Worm (Caenorhabditis elegans) whole organism, early embryonic: ENCODE data around the gene F11D5.6.

Source experiments
- B0310.2 ChIP-seq: sonication (generic microtip); optimal IDR thresholded peaks from 2 replicates; lab custom pipeline; 2016; ENCODE audit warnings: mild to moderate bottlenecking, missing genetic modification characterization, missing compliant biosample characterization
- F13C5.2 ChIP-seq: sonication (generic microtip); optimal IDR thresholded peaks from 2 replicates; lab custom pipeline; 2017; ENCODE audit warnings: mild to moderate bottlenecking, missing genetic modification characterization, inconsistent platforms, missing compliant biosample characterization
- aly-1 ChIP-seq: sonication (generic microtip); optimal IDR thresholded peaks from 2 replicates; lab custom pipeline; 2016; ENCODE audit warnings: missing genetic modification characterization, missing compliant biosample characterization
- ama-1 ChIP-seq: fragments of 150-350 bp; optimal IDR thresholded peaks from 2 replicates; lab custom pipeline; 2014
- ceh-13 ChIP-seq: fragments of 200-800 bp; sonication (Bioruptor generic); optimal IDR thresholded peaks from 2 replicates; lab custom pipeline; 2018; ENCODE audit warnings: mild to moderate bottlenecking, missing genetic modification characterization, missing compliant biosample characterization
- ceh-36 ChIP-seq: sonication (generic microtip); optimal IDR thresholded peaks from 2 replicates; lab custom pipeline; 2016; ENCODE audit warnings: missing genetic modification characterization, inconsistent platforms, missing compliant biosample characterization
- ets-7 ChIP-seq: sonication (generic microtip); optimal IDR thresholded peaks from 2 replicates; lab custom pipeline; 2016; ENCODE audit warnings: missing genotype, missing genetic modification characterization, missing compliant biosample characterization
- flt-1 ChIP-seq: fragments of 200-800 bp; sonication (Bioruptor generic); IDR thresholded peaks from 2 replicates; pipeline ENCODE4 v1.3.6; 2022; ENCODE audit warnings: missing genetic modification characterization, missing compliant biosample characterization
- hmbx-1 ChIP-seq: sonication (generic microtip); optimal IDR thresholded peaks from 2 replicates; lab custom pipeline; 2016; ENCODE audit warnings: mild to moderate bottlenecking, missing genetic modification characterization, missing compliant biosample characterization
- hmg-4 ChIP-seq: fragments of 200-800 bp; sonication (Bioruptor generic); optimal IDR thresholded peaks from 2 replicates; lab custom pipeline; 2018; ENCODE audit warnings: mild to moderate bottlenecking, missing genetic modification characterization, missing compliant biosample characterization
- hnd-1 ChIP-seq: sonication (generic microtip); optimal IDR thresholded peaks from 2 replicates; lab custom pipeline; 2016; ENCODE audit warnings: missing genetic modification characterization, missing compliant biosample characterization
- pes-1 ChIP-seq: fragments of 200-800 bp; sonication (Bioruptor generic); IDR thresholded peaks from 2 replicates; pipeline ENCODE4 v1.3.6; 2022; ENCODE audit warnings: missing genetic modification reagents, missing genetic modification characterization, missing compliant biosample characterization
- scrt-1 ChIP-seq: fragments of 200-800 bp; sonication (Bioruptor generic); IDR thresholded peaks from 2 replicates; pipeline ENCODE4 v1.3.6; 2022; ENCODE audit warnings: missing genetic modification characterization, missing compliant biosample characterization
- sea-1 ChIP-seq: fragments of 200-800 bp; sonication (Bioruptor generic); conservative IDR thresholded peaks from 2 replicates; pipeline ENCODE4 v1.3.6; 2022; ENCODE audit warnings: missing genetic modification characterization, missing compliant biosample characterization
- tbx-11 ChIP-seq: fragments of 200-800 bp; sonication (Bioruptor generic); IDR thresholded peaks from 2 replicates; pipeline ENCODE4 v1.3.6; 2022; ENCODE audit warnings: missing genetic modification characterization, missing compliant biosample characterization
- tbx-37 ChIP-seq: fragments of 200-800 bp; sonication (Bioruptor generic); conservative IDR thresholded peaks from 2 replicates; pipeline ENCODE4 v1.3.6; 2022; ENCODE audit warnings: missing genetic modification reagents, missing genetic modification characterization, missing compliant biosample characterization
- tra-4 ChIP-seq: sonication (generic microtip); optimal IDR thresholded peaks from 2 replicates; lab custom pipeline; 2017; ENCODE audit warnings: missing genetic modification characterization, missing compliant biosample characterization

The F11D5.6 gene

DNA sequence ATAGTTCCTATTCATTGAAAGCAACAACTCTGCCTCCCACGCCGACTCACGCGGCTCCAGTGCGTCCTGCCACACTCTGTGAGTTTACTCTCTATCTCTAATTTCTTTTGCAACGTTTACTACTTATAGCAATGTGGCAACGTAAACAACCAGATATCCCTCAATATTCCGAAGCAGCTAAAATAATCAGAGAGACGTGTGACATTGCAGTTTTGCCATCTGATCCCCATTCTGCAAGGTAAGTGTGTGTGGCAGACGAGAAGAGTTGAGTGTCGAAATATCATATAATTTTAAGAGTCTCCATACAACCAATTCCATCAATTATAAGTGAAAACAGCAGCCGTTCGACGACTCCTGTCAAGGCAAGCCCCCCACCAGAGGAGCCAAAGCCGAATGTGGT, 13.8 kb upstream of the F11D5.6 start:
- no peak for TF ChIP-seq hmg-4 (GFP tag; lab: Kevin White, UChicago)
- TF ChIP-seq flt-1 (GFP tag; lab: Robert Waterston, UW): no peak
- TF ChIP-seq sea-1 (GFP tag; lab: Robert Waterston, UW): no peak
- TF ChIP-seq tbx-37: no peak
- TF ChIP-seq hmbx-1: no peak
- no peak for TF ChIP-seq hnd-1 (tag; lab: Kevin White, UChicago)
- TF ChIP-seq B0310.2 (tag; lab: Kevin White, UChicago): no peak
- no peak for TF ChIP-seq F13C5.2 (tag; lab: Kevin White, UChicago)
- no peak for TF ChIP-seq ets-7 (tag; lab: Kevin White, UChicago)
- no peak for TF ChIP-seq tra-4 (tag; lab: Kevin White, UChicago)

DNA sequence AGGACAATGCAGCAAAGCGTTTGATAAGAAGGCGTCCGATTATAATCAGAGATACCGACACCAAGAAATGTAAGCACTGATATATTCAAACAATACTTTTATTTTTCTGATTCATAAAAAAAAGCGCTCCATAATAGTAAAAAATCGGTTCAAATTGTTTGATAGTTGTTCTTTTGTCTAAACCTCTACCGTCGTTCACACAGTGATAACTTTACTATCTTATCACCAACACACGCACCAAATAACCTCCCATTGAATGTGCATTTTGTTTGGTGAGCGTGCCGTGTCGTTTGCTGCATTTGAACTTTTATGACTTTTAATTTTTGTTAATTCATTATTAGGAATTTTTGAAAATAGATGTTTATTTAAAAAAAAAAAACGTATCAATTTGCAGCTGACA, 8.0 kb upstream of the F11D5.6 start:
- no peak for TF ChIP-seq tra-4 (tag; lab: Kevin White, UChicago)
- TF ChIP-seq pes-1 (GFP tag; lab: Robert Waterston, UW): no peak
- TF ChIP-seq scrt-1 (GFP tag; lab: Robert Waterston, UW): no peak
- TF ChIP-seq B0310.2 (tag; lab: Kevin White, UChicago): no peak
- TF ChIP-seq tbx-11 (GFP tag; lab: Robert Waterston, UW): no peak
- no peak for TF ChIP-seq ama-1

DNA sequence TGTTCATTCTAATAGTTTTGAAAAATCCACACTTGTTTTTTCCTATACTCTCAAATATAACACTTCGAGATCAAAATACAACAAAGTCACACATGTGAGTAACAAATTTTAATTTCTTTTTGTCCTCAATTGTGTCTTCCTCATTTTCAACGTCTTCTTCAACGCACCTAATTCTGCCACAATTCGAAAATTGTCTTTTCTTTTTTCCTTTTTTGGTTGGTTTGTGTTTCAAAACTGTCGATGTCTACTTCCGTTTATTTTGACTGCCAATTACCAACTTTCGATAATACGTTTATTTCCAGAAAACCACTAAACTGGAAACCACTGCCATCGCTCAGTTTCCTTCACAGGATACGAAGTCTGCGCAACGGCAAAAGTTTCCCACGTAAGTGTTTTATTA, 6.7 kb upstream of the F11D5.6 start, which contains the start of gene F11D5.1:
F11D5.1 (plus strand) TSS at position 301 of the 400 bp plus-strand sequence.
- TF ChIP-seq scrt-1 (GFP tag; lab: Robert Waterston, UW) (no peak), hmg-4 (GFP tag; lab: Kevin White, UChicago) (no peak), B0310.2 (tag; lab: Kevin White, UChicago) (no peak), hnd-1 (tag; lab: Kevin White, UChicago) (no peak), hmbx-1 (no peak), ama-1 (no peak), tra-4 (tag; lab: Kevin White, UChicago) (no peak), ets-7 (tag; lab: Kevin White, UChicago) (no peak), flt-1 (GFP tag; lab: Robert Waterston, UW) (no peak), sea-1 (GFP tag; lab: Robert Waterston, UW) (no peak), aly-1 (tag; lab: Kevin White, UChicago) (no peak), tbx-37 (no peak), tbx-11 (GFP tag; lab: Robert Waterston, UW) (no peak), F13C5.2 (tag; lab: Kevin White, UChicago) (no peak), ceh-13 (GFP tag; lab: Kevin White, UChicago) (no peak), pes-1 (GFP tag; lab: Robert Waterston, UW) (no peak)

DNA sequence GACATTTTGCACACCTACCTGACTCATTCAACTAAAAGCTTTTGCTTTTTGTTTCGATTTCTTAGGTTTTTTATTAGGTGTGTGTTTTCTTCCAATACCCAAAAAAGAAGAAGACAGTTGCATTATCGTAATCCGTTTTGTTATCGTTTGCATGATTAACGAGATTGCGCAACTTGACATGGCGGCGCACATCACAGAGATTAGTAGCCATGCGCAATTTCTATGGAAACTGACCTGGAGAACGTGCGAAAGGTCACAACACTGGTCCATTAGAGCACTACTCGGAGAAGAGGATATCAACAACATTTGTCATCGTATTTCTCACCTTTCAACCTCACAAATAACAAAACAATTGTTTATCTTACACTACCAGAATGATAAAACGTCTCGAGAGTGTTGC, 9.2 kb downstream of the F11D5.6 start:
- TF ChIP-seq flt-1 (GFP tag; lab: Robert Waterston, UW): no peak
- TF ChIP-seq ceh-36: peak; percentile 17
- TF ChIP-seq ama-1: no peak

DNA sequence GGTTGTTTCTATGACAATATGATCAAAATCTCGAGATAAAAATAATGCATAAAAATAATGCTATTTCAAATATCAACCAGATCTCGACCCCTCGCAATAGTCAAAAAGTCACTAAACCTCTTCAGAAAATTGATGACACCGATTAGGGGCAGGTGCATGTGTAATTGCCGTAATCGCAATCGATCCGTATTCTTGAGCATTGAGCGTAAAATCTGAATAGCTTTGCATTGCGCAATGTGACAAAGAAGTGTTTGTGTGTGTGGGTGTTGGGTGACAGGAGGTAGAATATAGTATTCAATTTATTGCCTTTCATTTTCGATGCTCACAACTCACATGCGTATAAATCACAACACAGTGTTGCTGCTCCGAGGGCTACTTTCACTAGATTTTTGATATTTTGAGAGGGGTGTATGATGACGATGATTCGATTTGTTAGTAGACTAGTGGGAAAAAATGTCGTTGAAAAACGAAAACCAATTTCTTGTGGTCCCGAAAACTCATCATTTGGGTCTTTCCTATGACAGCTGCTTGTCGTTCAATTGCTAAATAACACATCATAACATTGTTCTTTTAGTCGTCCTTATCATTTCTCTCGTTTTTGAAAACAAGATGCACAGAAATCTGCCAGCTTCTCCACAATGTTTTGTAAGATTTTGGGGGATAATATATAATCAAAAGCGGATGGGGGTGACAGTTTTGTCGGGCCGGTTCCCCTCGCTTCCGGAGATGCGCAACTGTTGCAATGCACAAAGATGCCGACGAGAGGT, 10.0 kb downstream of the F11D5.6 start:
- TF ChIP-seq ceh-13 (GFP tag; lab: Kevin White, UChicago) (no peak), tbx-37 (no peak), ama-1 (no peak), ceh-36 (no peak), hnd-1 (tag; lab: Kevin White, UChicago) (no peak), ets-7 (tag; lab: Kevin White, UChicago) (no peak), tra-4 (tag; lab: Kevin White, UChicago) (no peak), flt-1 (GFP tag; lab: Robert Waterston, UW) (no peak), tbx-11 (GFP tag; lab: Robert Waterston, UW) (no peak), hmbx-1 (no peak), sea-1 (GFP tag; lab: Robert Waterston, UW) (no peak), scrt-1 (GFP tag; lab: Robert Waterston, UW) (no peak), F13C5.2 (tag; lab: Kevin White, UChicago) (no peak), aly-1 (tag; lab: Kevin White, UChicago) (no peak), pes-1 (GFP tag; lab: Robert Waterston, UW) (no peak), B0310.2 (tag; lab: Kevin White, UChicago) (no peak), hmg-4 (GFP tag; lab: Kevin White, UChicago) (no peak)

DNA sequence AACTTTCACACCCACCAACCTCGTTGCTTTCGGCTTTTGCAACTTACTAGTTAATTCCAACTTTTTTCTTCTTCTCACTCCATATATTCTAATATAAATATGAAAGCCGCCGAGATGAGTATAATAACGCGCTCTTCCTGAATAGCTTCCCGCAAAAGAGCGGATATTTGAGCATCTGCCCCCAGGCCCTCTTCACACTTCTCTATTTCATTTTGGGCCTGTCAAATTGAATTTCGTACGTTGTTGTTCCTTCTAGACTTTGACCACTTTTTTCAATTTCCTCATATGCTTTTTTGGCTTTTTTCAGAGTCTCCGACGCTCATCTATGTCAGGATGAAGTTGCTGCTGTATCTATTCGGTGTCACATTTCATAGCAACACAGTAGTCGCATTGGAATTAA, 11.1 kb downstream of the F11D5.6 start, which contains the start of gene ddr-2:
ddr-2 (plus strand) TSS at position 301 of the 400 bp plus-strand sequence.
- no peak for TF ChIP-seq hnd-1 (tag; lab: Kevin White, UChicago)
- no peak for TF ChIP-seq ama-1
- no peak for TF ChIP-seq flt-1 (GFP tag; lab: Robert Waterston, UW)

DNA sequence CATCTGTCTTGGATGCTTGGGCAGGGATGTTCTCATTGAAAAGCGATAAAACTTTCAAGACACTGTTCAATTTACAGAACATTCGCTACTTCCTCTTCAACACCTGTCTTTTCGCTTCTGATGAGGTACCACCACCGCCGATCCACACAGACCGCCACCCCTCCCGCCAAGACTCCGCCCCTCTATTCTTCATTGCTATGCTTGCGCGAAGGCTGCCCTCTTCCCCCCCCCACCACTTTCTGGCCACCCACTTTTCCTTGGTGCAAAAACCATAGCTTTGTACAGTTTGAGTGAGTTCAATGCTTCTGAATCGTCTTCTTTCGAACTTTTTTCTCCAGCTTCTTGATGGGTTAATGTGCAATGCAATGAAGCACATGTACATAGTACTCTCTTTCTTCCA, 12.1 kb downstream of the F11D5.6 start:
- TF ChIP-seq tra-4 (tag; lab: Kevin White, UChicago) (no peak), tbx-37 (no peak), hnd-1 (tag; lab: Kevin White, UChicago) (no peak), aly-1 (tag; lab: Kevin White, UChicago) (no peak), ets-7 (tag; lab: Kevin White, UChicago) (no peak), pes-1 (GFP tag; lab: Robert Waterston, UW) (no peak), ceh-36 (no peak), F13C5.2 (tag; lab: Kevin White, UChicago) (peak; percentile 21)

DNA sequence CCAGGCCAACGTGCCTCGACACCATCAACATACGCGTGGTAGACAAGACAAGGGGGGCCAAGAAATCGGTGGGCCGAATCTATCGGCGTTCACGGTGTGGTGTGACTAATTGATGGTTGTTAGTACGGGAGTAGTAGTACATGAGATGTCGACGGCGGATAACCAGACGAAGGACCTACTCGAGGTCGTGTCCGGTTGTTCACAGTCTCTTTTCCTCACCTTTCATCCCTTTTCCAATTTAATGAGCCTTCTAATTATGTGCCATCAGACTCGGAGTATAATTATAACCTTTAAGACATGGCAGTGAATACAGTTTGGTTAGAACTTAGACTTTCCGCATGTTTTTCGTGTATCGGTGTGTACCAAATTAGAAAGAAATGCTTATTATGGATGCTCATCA, 15.4 kb downstream of the F11D5.6 start:
- no peak for TF ChIP-seq tra-4 (tag; lab: Kevin White, UChicago)
